Worm (Caenorhabditis elegans): Measurements from ENCODE around the gene cwp-3.

ce11 chrV:4842544-4842943, at the start of gene cwp-3, which contains the start of gene cwp-2:
- TF ChIP-seq elt-3 (tag; optimal IDR thresholded peaks at IDR 0.05): no peak
- no peak for TF ChIP-seq snpc-4 (tag; optimal IDR thresholded peaks at IDR 0.05)
- no peak for TF ChIP-seq unc-62 (GFP tag; optimal IDR thresholded peaks at IDR 0.05)
- TF ChIP-seq nhr-76 (tag; optimal IDR thresholded peaks at IDR 0.05): no peak
- TF ChIP-seq ztf-11 (tag; optimal IDR thresholded peaks at IDR 0.05): no peak
- TF ChIP-seq lsy-2 (tag; optimal IDR thresholded peaks at IDR 0.05): no peak
- no peak for TF ChIP-seq ces-1 (GFP tag; optimal IDR thresholded peaks at IDR 0.05)
- TF ChIP-seq ceh-83 (GFP tag; optimal IDR thresholded peaks at IDR 0.05): no peak
- no peak for TF ChIP-seq flh-1 (GFP tag; optimal IDR thresholded peaks at IDR 0.05)
- TF ChIP-seq tbx-8 (GFP tag; optimal IDR thresholded peaks at IDR 0.05): no peak
